Fruit fly (Drosophila melanogaster): ENCODE measurements around the gene Regnase-1.

Regnase-1 gene

dm6 chr3R:20035887-20036286, at the start of gene Regnase-1 (continued):
- TF ChIP-seq sug (tag; optimal IDR thresholded peaks at IDR 0.05): peak; percentile 88
- TF ChIP-seq pb (GFP tag; optimal IDR thresholded peaks at IDR 0.05): peak; percentile 89
- TF ChIP-seq Aef1 (GFP tag; IDR thresholded peaks at IDR 0.05): peak; percentile 68; the same call in 2 of the 3 replicates
- peak; percentile 87; the same call in 1 of the 2 replicates for TF ChIP-seq CG14014 (GFP tag; IDR thresholded peaks at IDR 0.05)
- TF ChIP-seq Dek (tag; optimal IDR thresholded peaks at IDR 0.05): peak; percentile 80
- peak; percentile 96 for TF ChIP-seq CG2116 (GFP tag; optimal IDR thresholded peaks at IDR 0.05)
- TF ChIP-seq PHDP (tag; optimal IDR thresholded peaks at IDR 0.05): peak; percentile 95
- peak; percentile 85 for TF ChIP-seq CG10979 (tag; optimal IDR thresholded peaks at IDR 0.05)
- peak; percentile 34 for TF ChIP-seq CG16815 (GFP tag; optimal IDR thresholded peaks at IDR 0.05)
- TF ChIP-seq Hr78 (GFP tag; optimal IDR thresholded peaks at IDR 0.05): no peak
- TF ChIP-seq B-H1 (GFP tag; IDR thresholded peaks at IDR 0.05): peak; percentile 83
- peak; percentile 73 for TF ChIP-seq Antp (GFP tag; optimal IDR thresholded peaks at IDR 0.05)
- peak; percentile 95 for TF ChIP-seq CG9727 (GFP tag; optimal IDR thresholded peaks at IDR 0.05)
- TF ChIP-seq Atf6 (GFP tag; IDR thresholded peaks at IDR 0.05): peak; percentile 89
- TF ChIP-seq mirr (GFP tag; optimal IDR thresholded peaks at IDR 0.05): peak; percentile 97
- TF ChIP-seq ash1 (GFP tag; optimal IDR thresholded peaks at IDR 0.05): peak; percentile 94
- peak; percentile 96 for TF ChIP-seq BEAF-32 (GFP tag; optimal IDR thresholded peaks at IDR 0.05)
- no peak for TF ChIP-seq sc (optimal IDR thresholded peaks at IDR 0.05)
- TF ChIP-seq sc (GFP tag; optimal IDR thresholded peaks at IDR 0.05): peak; percentile 89
- peak; percentile 86 for TF ChIP-seq CG31365 (tag; optimal IDR thresholded peaks at IDR 0.05)
- peak; percentile 67 for TF ChIP-seq CG7928 (GFP tag; optimal IDR thresholded peaks at IDR 0.05)
- TF ChIP-seq Ets97D (GFP tag; optimal IDR thresholded peaks at IDR 0.05): peak; percentile 100
- peak; percentile 96 for TF ChIP-seq CG34224 (GFP tag; IDR thresholded peaks at IDR 0.05; ENCODE audit: partially characterized antibody)
- peak; percentile 88 for TF ChIP-seq CG11398 (GFP tag; optimal IDR thresholded peaks at IDR 0.05)
- no peak for TF ChIP-seq tll (GFP tag; optimal IDR thresholded peaks at IDR 0.05)
- TF ChIP-seq fru (optimal IDR thresholded peaks at IDR 0.05): no peak
- 0 out of 2 replicates have a peak, but pooled peaks have one; percentile 15 for TF ChIP-seq esg (GFP tag; conservative IDR thresholded peaks at IDR 0.05)
- TF ChIP-seq maf-S (GFP tag; optimal IDR thresholded peaks at IDR 0.05): peak; percentile 84
- peak; percentile 86 for TF ChIP-seq chn (GFP tag; optimal IDR thresholded peaks at IDR 0.05)
- TF ChIP-seq BtbVII (GFP tag; optimal IDR thresholded peaks at IDR 0.05): peak; percentile 95
- peak in 1 of 3 experiments; percentile 67 for TF ChIP-seq lola (GFP tag; optimal IDR thresholded peaks at IDR 0.05)
- peak; percentile 92 for TF ChIP-seq Dad (GFP tag; optimal IDR thresholded peaks at IDR 0.05)
- TF ChIP-seq CG8765 (GFP tag; IDR thresholded peaks at IDR 0.05): peak; percentile 47; the same call in 1 of the 2 replicates
- no peak for TF ChIP-seq hth (optimal IDR thresholded peaks at IDR 0.05)
- peak; percentile 95 for TF ChIP-seq CG12071 (GFP tag; optimal IDR thresholded peaks at IDR 0.05)
- no peak for TF ChIP-seq yki (optimal IDR thresholded peaks at IDR 0.05)
- peak; percentile 78 for TF ChIP-seq D (optimal IDR thresholded peaks at IDR 0.05)
- peak; percentile 86 for TF ChIP-seq D (GFP tag; optimal IDR thresholded peaks at IDR 0.05)
- peak; percentile 70 for TF ChIP-seq exex (tag; optimal IDR thresholded peaks at IDR 0.05)
- peak; percentile 79 for TF ChIP-seq HLH54F (GFP tag; optimal IDR thresholded peaks at IDR 0.05)
- peak; percentile 82 for TF ChIP-seq Nf-YA (GFP tag; IDR thresholded peaks at IDR 0.05)
- peak; percentile 93 for TF ChIP-seq unpg (GFP tag; optimal IDR thresholded peaks at IDR 0.05)
- peak; percentile 83 for TF ChIP-seq CG12236 (GFP tag; optimal IDR thresholded peaks at IDR 0.05)
- TF ChIP-seq rib (GFP tag; IDR thresholded peaks at IDR 0.05): peak; percentile 50; the same call in 1 of the 2 replicates
- no peak for TF ChIP-seq Lim3 (GFP tag; IDR thresholded peaks at IDR 0.05)
- peak; percentile 59 for TF ChIP-seq CG15479 (GFP tag; optimal IDR thresholded peaks at IDR 0.05)
- peak; percentile 88 for TF ChIP-seq H15 (GFP tag; IDR thresholded peaks at IDR 0.05)
- TF ChIP-seq CG31224 (GFP tag; IDR thresholded peaks at IDR 0.05): peak; percentile 84
- peak; percentile 91 for TF ChIP-seq CG8290 (GFP tag; optimal IDR thresholded peaks at IDR 0.05)
- TF ChIP-seq CG8290 (tag; optimal IDR thresholded peaks at IDR 0.05): peak; percentile 87 to 97
- TF ChIP-seq wek (GFP tag; optimal IDR thresholded peaks at IDR 0.05): peak; percentile 92
- TF ChIP-seq sima (GFP tag; optimal IDR thresholded peaks at IDR 0.05): peak; percentile 77
